Fruit fly (Drosophila melanogaster) whole organism, embryonic: ENCODE measurements around the gene psh.

Experiments
- Dll ChIP-seq: fragments of 200-800 bp; sonication (Bioruptor generic); IDR thresholded peaks from 4 replicates; pipeline ENCODE4 v1.3.6; 2022; ENCODE audit warnings: missing biosample characterization, missing genetic modification characterization; ENCODE audit not compliant: partially characterized antibody
- Hr51 ChIP-seq, 2 experiments: fragments of 200-800 bp; sonication (Bioruptor generic); optimal IDR thresholded peaks; 2 replicates in 1 of 2; 3 replicates in 1 of 2; lab custom pipeline; 2016 to 2018; ENCODE audit warnings: missing biosample characterization in 2 of 2, missing genetic modification characterization in 2 of 2, mild to moderate bottlenecking in 1 of 2, moderate library complexity in 1 of 2

- no peak for TF ChIP-seq Dll (GFP tag; lab: Robert Waterston, UW)
- TF ChIP-seq Hr51 (GFP tag; optimal IDR thresholded peaks at IDR 0.05; lab: Kevin White, UChicago), result no peak
These were observed 28.6 kb upstream of the psh start, which contains the start of the genes Bx and HisRS for dm6 chrX:18515205-18515921.
